Worm (Caenorhabditis elegans) whole organism, midembryonic: ENCODE data around the gene dao-6.
A peak's percentile ranks its signal among the peaks of the same experiment; 100 is the strongest.

ENCODE experiments used
- T22C8.4 ChIP-seq: fragments of 200-800 bp; sonication (Bioruptor generic); IDR thresholded peaks from 2 replicates; pipeline ENCODE4 v1.3.6; 2022; ENCODE audit warnings: missing genetic modification characterization, missing compliant biosample characterization
- cog-1 ChIP-seq: sonication (generic microtip); optimal IDR thresholded peaks from 2 replicates; lab custom pipeline; 2016; ENCODE audit warnings: missing genetic modification characterization, missing compliant biosample characterization
- flt-1 ChIP-seq: fragments of 200-800 bp; sonication (Bioruptor generic); IDR thresholded peaks from 2 replicates; pipeline ENCODE4 v1.3.6; 2022; ENCODE audit warnings: missing genetic modification characterization, missing compliant biosample characterization
- klf-2 ChIP-seq: fragments of 200-800 bp; sonication (Bioruptor generic); conservative IDR thresholded peaks from 2 replicates; pipeline ENCODE4 v1.3.6; 2022; ENCODE audit warnings: missing genetic modification reagents, missing genetic modification characterization, missing compliant biosample characterization
- med-1 ChIP-seq: sonication (generic microtip); optimal IDR thresholded peaks from 2 replicates; lab custom pipeline; 2017; ENCODE audit warnings: missing genetic modification characterization, mild to moderate bottlenecking, missing compliant biosample characterization, antibody characterized with exemption, missing genetic modification reagents; ENCODE audit not compliant: insufficient read depth
- ref-1 ChIP-seq: fragments of 200-800 bp; sonication (Bioruptor generic); conservative IDR thresholded peaks from 2 replicates; pipeline ENCODE4 v1.3.6; 2022; ENCODE audit warnings: missing genetic modification reagents, missing genetic modification characterization, missing compliant biosample characterization
- tab-1 ChIP-seq: fragments of 200-800 bp; sonication (Bioruptor generic); IDR thresholded peaks from 2 replicates; pipeline ENCODE4 v1.3.6; 2022; ENCODE audit warnings: missing genetic modification characterization, missing compliant biosample characterization
- ztf-23 ChIP-seq: fragments of 200-800 bp; sonication (Bioruptor generic); IDR thresholded peaks from 2 replicates; pipeline ENCODE4 v1.3.6; 2022; ENCODE audit warnings: missing genetic modification reagents, missing genetic modification characterization, missing compliant biosample characterization
- ztf-29 ChIP-seq: fragments of 200-800 bp; sonication (Bioruptor generic); IDR thresholded peaks from 2 replicates; pipeline ENCODE4 v1.3.6; 2022; ENCODE audit warnings: missing genetic modification reagents, missing genetic modification characterization, missing compliant biosample characterization

Gene dao-6

DNA sequence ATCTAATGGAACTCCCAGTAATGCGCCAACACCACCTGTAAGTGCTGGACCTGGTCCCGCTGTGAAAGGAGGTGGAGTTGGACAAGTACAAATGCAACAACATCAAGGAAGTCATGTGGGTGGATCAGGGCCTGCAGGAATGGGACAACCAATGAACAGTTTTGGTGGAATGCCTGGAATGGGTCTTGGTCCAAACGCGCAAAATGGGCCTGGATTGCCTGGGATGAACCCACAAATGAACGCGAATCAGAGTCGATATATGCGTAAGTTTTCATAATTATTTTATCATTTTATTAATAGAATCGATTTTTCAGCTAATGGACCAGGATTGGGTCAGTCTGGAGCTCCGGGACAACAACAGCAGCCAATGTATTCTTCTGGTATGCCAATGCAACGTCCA lies 36.4 kb upstream of the dao-6 start:
- no peak for TF ChIP-seq tab-1 (GFP tag; lab: Robert Waterston, UW)
- no peak for TF ChIP-seq ztf-23 (GFP tag; lab: Robert Waterston, UW)
- no peak for TF ChIP-seq klf-2 (GFP tag; lab: Robert Waterston, UW)
- TF ChIP-seq flt-1 (GFP tag; lab: Robert Waterston, UW) = no peak
- no peak for TF ChIP-seq ztf-29 (GFP tag; lab: Robert Waterston, UW)

DNA sequence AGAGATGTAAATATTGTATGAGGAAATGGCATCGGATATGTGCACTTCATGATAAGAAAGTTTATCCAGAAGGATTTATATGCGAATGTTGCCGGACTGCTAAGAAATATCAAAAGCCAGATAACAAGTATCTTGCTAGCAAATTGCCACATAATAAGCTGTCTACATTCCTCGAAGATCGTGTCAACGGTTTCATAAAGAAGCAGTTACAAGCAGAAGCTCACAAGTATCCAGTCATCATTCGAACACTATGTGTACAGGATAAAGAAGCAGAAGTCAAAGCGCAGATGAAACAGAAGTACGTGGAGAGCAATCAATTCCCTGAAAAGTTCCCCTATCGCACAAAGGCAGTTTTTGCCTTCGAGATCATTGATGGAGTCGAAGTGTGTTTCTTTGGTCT lies 34.6 kb upstream of the dao-6 start:
- TF ChIP-seq tab-1 (GFP tag; lab: Robert Waterston, UW) = no peak
- no peak for TF ChIP-seq T22C8.4
- no peak for TF ChIP-seq flt-1 (GFP tag; lab: Robert Waterston, UW)
- TF ChIP-seq cog-1 = no peak
- TF ChIP-seq ref-1 (GFP tag; lab: Robert Waterston, UW) = no peak
- no peak for TF ChIP-seq ztf-23 (GFP tag; lab: Robert Waterston, UW)
- TF ChIP-seq klf-2 (GFP tag; lab: Robert Waterston, UW) = no peak
- no peak for TF ChIP-seq med-1 (GFP tag; lab: Kevin White, UChicago)
- TF ChIP-seq ztf-29 (GFP tag; lab: Robert Waterston, UW) = no peak

- TF ChIP-seq flt-1 (GFP tag; lab: Robert Waterston, UW) = 0 out of 2 replicates have a peak, but pooled peaks have one; percentile 50
- TF ChIP-seq T22C8.4 = no peak
- no peak for TF ChIP-seq ref-1 (GFP tag; lab: Robert Waterston, UW)
- no peak for TF ChIP-seq klf-2 (GFP tag; lab: Robert Waterston, UW)
These were observed 32.0 kb upstream of the dao-6 start for ce11 chrIII:9768023-9768422.

- TF ChIP-seq klf-2 (GFP tag; lab: Robert Waterston, UW) (no peak), tab-1 (GFP tag; lab: Robert Waterston, UW) (no peak), flt-1 (GFP tag; lab: Robert Waterston, UW) (0 out of 2 replicates have a peak, but pooled peaks have one; percentile 59)
These were observed 31.1 kb upstream of the dao-6 start for ce11 chrIII:9767095-9767494.

- TF ChIP-seq ref-1 (GFP tag; lab: Robert Waterston, UW) (no peak), klf-2 (GFP tag; lab: Robert Waterston, UW) (no peak), cog-1 (no peak), ztf-29 (GFP tag; lab: Robert Waterston, UW) (no peak), ztf-23 (GFP tag; lab: Robert Waterston, UW) (peak; percentile 16; the same call in 1 of the 2 replicates), T22C8.4 (peak; percentile 88)
These were observed 30.2 kb upstream of the dao-6 start, which contains the start of gene cbp-1 for ce11 chrIII:9766175-9766574. Gene cbp-1, plus strand, starts transcription at chrIII:9766509.

DNA sequence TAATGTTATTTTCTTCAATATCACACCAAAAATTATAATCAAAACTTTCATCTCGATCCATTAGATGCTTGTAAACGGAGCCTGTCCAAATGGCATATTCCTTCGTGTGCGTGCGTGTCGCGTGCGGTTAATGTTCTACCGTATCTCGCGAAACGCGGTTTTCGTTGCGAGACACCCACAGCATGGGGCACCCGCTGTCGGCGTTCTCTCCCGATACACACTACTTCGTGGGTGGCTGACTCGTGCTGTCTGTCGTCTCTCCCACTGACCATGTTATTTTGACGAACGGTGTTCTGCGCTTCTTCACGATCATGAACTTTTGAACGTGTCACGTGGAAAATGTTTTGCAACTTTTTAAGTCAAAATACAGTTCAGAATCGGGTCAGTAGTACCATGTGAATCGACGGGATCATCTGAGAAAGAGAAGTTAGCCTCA lies 29.5 kb upstream of the dao-6 start:
- TF ChIP-seq ztf-23 (GFP tag; lab: Robert Waterston, UW) (peak; percentile 83), klf-2 (GFP tag; lab: Robert Waterston, UW) (peak; percentile 56; the same call in 1 of the 2 replicates), ztf-29 (GFP tag; lab: Robert Waterston, UW) (peak; percentile 64), flt-1 (GFP tag; lab: Robert Waterston, UW) (peak; percentile 96), cog-1 (peak; percentile 97), T22C8.4 (peak; percentile 28), med-1 (GFP tag; lab: Kevin White, UChicago) (no peak), ref-1 (GFP tag; lab: Robert Waterston, UW) (peak; percentile 60; the same call in 1 of the 2 replicates), tab-1 (GFP tag; lab: Robert Waterston, UW) (peak; percentile 77)

DNA sequence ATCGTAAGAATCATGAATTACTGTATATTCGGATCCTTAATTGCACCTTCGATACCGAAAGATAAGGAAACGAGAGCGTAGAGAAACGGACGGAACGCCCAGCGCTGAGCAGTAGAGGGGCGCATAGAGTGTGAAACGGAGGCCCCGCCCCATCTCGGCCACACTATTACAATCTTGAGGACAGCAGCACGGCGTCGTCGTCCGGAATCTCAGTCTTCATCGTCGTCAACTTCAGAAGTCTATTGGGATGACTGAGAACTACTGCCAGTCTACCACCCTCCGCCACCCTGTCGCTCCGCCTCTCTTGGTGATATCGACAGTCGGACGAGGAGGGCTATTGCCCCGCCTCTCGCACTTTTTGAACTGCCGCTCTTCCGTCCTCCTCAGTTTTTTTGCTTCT lies 28.7 kb upstream of the dao-6 start:
- TF ChIP-seq tab-1 (GFP tag; lab: Robert Waterston, UW) (0 out of 2 replicates have a peak, but pooled peaks have one; percentile 59), ztf-29 (GFP tag; lab: Robert Waterston, UW) (no peak)

- TF ChIP-seq T22C8.4 (no peak), tab-1 (GFP tag; lab: Robert Waterston, UW) (no peak), klf-2 (GFP tag; lab: Robert Waterston, UW) (no peak), ztf-29 (GFP tag; lab: Robert Waterston, UW) (no peak), ztf-23 (GFP tag; lab: Robert Waterston, UW) (no peak), flt-1 (GFP tag; lab: Robert Waterston, UW) (no peak), med-1 (GFP tag; lab: Kevin White, UChicago) (no peak), ref-1 (GFP tag; lab: Robert Waterston, UW) (no peak), cog-1 (no peak)
These were observed 26.2 kb upstream of the dao-6 start, which contains the start of gene gcc-2 for ce11 chrIII:9762093-9762748. Gene gcc-2, minus strand, starts transcription at chrIII:9762143.

DNA sequence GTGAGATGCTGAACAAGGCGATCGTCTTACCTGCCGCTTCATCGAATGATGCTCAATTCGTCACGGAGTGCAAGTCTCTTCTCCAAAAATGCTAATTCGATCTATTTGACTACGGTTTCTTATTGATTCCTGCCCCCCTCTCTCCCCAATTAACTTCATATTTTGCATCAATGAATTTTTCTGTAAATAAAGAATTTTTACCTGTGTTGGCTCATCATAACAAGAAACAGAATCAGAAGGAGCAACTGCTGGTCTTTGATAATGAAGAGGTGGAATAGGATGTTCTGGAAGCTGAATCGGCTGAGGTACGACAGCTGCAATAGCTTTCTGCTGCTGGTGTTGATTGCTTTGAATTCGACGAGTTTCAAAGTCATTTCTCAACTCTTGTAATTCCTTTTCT lies 24.2 kb upstream of the dao-6 start:
- TF ChIP-seq T22C8.4 (no peak), ztf-23 (GFP tag; lab: Robert Waterston, UW) (no peak), ztf-29 (GFP tag; lab: Robert Waterston, UW) (no peak), ref-1 (GFP tag; lab: Robert Waterston, UW) (no peak), flt-1 (GFP tag; lab: Robert Waterston, UW) (no peak), klf-2 (GFP tag; lab: Robert Waterston, UW) (no peak), med-1 (GFP tag; lab: Kevin White, UChicago) (no peak), cog-1 (no peak), tab-1 (GFP tag; lab: Robert Waterston, UW) (no peak)

DNA sequence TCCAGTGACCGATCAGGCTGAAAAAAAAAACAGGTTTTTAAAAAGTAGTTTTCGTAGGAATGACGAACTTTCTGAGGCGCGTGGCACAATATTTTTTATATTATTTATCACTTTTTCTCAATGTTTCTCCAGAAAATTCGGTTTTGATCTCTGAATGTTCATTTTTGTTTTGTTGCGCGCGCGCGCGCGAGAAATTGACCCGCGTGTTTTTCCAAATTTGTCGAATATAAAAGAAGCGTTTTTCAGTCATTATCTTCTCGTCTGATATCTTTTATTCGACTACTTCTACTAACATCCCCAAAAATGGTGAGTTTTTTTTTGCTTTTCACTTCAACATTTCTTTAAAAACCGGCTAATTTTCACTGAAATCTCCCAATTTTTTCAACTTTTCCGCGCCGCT lies 22.8 kb upstream of the dao-6 start, which contains the start of gene rmd-1:
Gene rmd-1 (plus strand): TSS at position 247 of the 400 bp plus-strand sequence.
- TF ChIP-seq ref-1 (GFP tag; lab: Robert Waterston, UW) = no peak
- no peak for TF ChIP-seq T22C8.4
- TF ChIP-seq flt-1 (GFP tag; lab: Robert Waterston, UW) = no peak
